Fruit fly (Drosophila melanogaster) whole organism, prepupa: Measurements from ENCODE around the gene CG14546.
A peak's percentile ranks its signal among the peaks of the same experiment; 100 is the strongest.

Experiments used
- Blimp-1 ChIP-seq: fragments of 200-800 bp; sonication (Bioruptor generic); optimal IDR thresholded peaks from 3 replicates; lab custom pipeline; 2017; ENCODE audit warnings: missing biosample characterization, missing genetic modification characterization, mild to moderate bottlenecking, moderate library complexity, missing genetic modification reagents
- CG10631 ChIP-seq: fragments of 200-800 bp; sonication (Bioruptor generic); optimal IDR thresholded peaks from 2 replicates; lab custom pipeline; 2016; ENCODE audit warnings: missing biosample characterization, missing genetic modification characterization
- CG10669 ChIP-seq: fragments of 200-800 bp; sonication (Bioruptor generic); optimal IDR thresholded peaks from 3 replicates; lab custom pipeline; 2018; ENCODE audit warnings: missing biosample characterization, mild to moderate bottlenecking, missing genetic modification characterization, moderate library complexity
- CG11762 ChIP-seq: fragments of 200-800 bp; sonication (Bioruptor generic); optimal IDR thresholded peaks from 3 replicates; lab custom pipeline; 2016; ENCODE audit warnings: missing biosample characterization, missing genetic modification characterization; ENCODE audit not compliant: insufficient read depth
- CG15336 ChIP-seq: fragments of 200-800 bp; sonication (Bioruptor generic); IDR thresholded peaks from 2 replicates; pipeline ENCODE4 v1.3.6; 2022; ENCODE audit warnings: missing biosample characterization, missing genetic modification characterization
- CG16779 ChIP-seq: fragments of 200-800 bp; sonication (Bioruptor generic); optimal IDR thresholded peaks from 3 replicates; lab custom pipeline; 2017; ENCODE audit warnings: missing biosample characterization, mild to moderate bottlenecking, missing genetic modification characterization
- CG3032 ChIP-seq: fragments of 200-800 bp; optimal IDR thresholded peaks from 2 replicates; lab custom pipeline; 2019; ENCODE audit warnings: missing biosample characterization, mild to moderate bottlenecking, missing genetic modification characterization, moderate library complexity
- CG32006 ChIP-seq: fragments of 200-800 bp; sonication (Bioruptor generic); optimal IDR thresholded peaks from 3 replicates; lab custom pipeline; 2017; ENCODE audit warnings: missing biosample characterization, mild to moderate bottlenecking, missing genetic modification characterization
- CG34406 ChIP-seq: fragments of 200-800 bp; sonication (Bioruptor generic); optimal IDR thresholded peaks from 3 replicates; lab custom pipeline; 2016; ENCODE audit warnings: missing biosample characterization, missing genetic modification characterization
- CG3919 ChIP-seq: fragments of 200-800 bp; sonication (Bioruptor generic); optimal IDR thresholded peaks from 3 replicates; lab custom pipeline; 2016; ENCODE audit warnings: missing biosample characterization, missing genetic modification characterization
- CG6163 ChIP-seq: fragments of 200-800 bp; sonication (Bioruptor generic); IDR thresholded peaks from 3 replicates; pipeline ENCODE4 v1.3.6; 2022; ENCODE audit warnings: missing biosample characterization, missing genetic modification characterization
- CG6792 ChIP-seq: fragments of 200-800 bp; sonication (Bioruptor generic); optimal IDR thresholded peaks from 3 replicates; lab custom pipeline; 2016; ENCODE audit warnings: missing biosample characterization, missing genetic modification characterization
- CG6854 ChIP-seq: fragments of 200-800 bp; sonication (Bioruptor generic); optimal IDR thresholded peaks from 2 replicates; lab custom pipeline; 2017; ENCODE audit warnings: missing biosample characterization, mild to moderate bottlenecking, missing genetic modification characterization
- CG7368 ChIP-seq: fragments of 200-800 bp; sonication (Bioruptor generic); optimal IDR thresholded peaks from 3 replicates; lab custom pipeline; 2016; ENCODE audit warnings: missing biosample characterization, missing genetic modification characterization
- CG8319 ChIP-seq: fragments of 200-800 bp; sonication (Bioruptor generic); optimal IDR thresholded peaks from 3 replicates; lab custom pipeline; 2016; ENCODE audit warnings: missing biosample characterization, missing genetic modification characterization
- CG8632 ChIP-seq: fragments of 200-800 bp; sonication (Bioruptor generic); optimal IDR thresholded peaks from 3 replicates; lab custom pipeline; 2016; ENCODE audit warnings: missing biosample characterization, missing genetic modification characterization
- CG9139 ChIP-seq: fragments of 200-800 bp; sonication (Bioruptor generic); optimal IDR thresholded peaks from 3 replicates; lab custom pipeline; 2017; ENCODE audit warnings: missing biosample characterization, mild to moderate bottlenecking, missing genetic modification characterization
- Eip75B ChIP-seq: fragments of 200-800 bp; sonication (Bioruptor generic); optimal IDR thresholded peaks from 3 replicates; lab custom pipeline; 2016; ENCODE audit warnings: missing biosample characterization, missing genetic modification characterization
- Eip78C ChIP-seq: fragments of 200-800 bp; sonication (Bioruptor generic); peaks from one replicate; lab custom pipeline; 2016; ENCODE audit warnings: missing biosample characterization, missing genetic modification characterization
- Eip93F ChIP-seq: fragments of 200-800 bp; sonication (Bioruptor generic); optimal IDR thresholded peaks from 2 replicates; lab custom pipeline; 2016; ENCODE audit warnings: missing biosample characterization, mild to moderate bottlenecking, missing genetic modification characterization
- Ets21C ChIP-seq: fragments of 200-800 bp; sonication (Bioruptor generic); optimal IDR thresholded peaks from 3 replicates; lab custom pipeline; 2016; ENCODE audit warnings: missing biosample characterization, missing genetic modification characterization
- Ets96B ChIP-seq: fragments of 200-800 bp; optimal IDR thresholded peaks from 2 replicates; lab custom pipeline; 2019; ENCODE audit warnings: missing biosample characterization, mild to moderate bottlenecking, missing genetic modification characterization, moderate library complexity
- Gug ChIP-seq: fragments of 200-800 bp; sonication (Bioruptor generic); IDR thresholded peaks from 2 replicates; pipeline ENCODE4 v1.3.6; 2022; ENCODE audit warnings: missing biosample characterization, missing genetic modification characterization
- Hr38 ChIP-seq: sonication (Bioruptor generic); optimal IDR thresholded peaks from 2 replicates; lab custom pipeline; 2016; ENCODE audit warnings: missing biosample characterization, missing genetic modification characterization
- Hr39 ChIP-seq: fragments of 200-800 bp; sonication (Bioruptor generic); optimal IDR thresholded peaks from 2 replicates; lab custom pipeline; 2016; ENCODE audit warnings: missing biosample characterization, missing genetic modification characterization
- Hr4 ChIP-seq: fragments of 200-800 bp; sonication (Bioruptor generic); optimal IDR thresholded peaks from 3 replicates; lab custom pipeline; 2016; ENCODE audit warnings: missing biosample characterization, missing genetic modification characterization
- Lpt ChIP-seq: fragments of 200-800 bp; sonication (Bioruptor generic); optimal IDR thresholded peaks from 3 replicates; lab custom pipeline; 2016; ENCODE audit warnings: missing biosample characterization, missing genetic modification characterization
- Met ChIP-seq: fragments of 200-800 bp; sonication (Bioruptor generic); optimal IDR thresholded peaks from 3 replicates; lab custom pipeline; 2016; ENCODE audit warnings: missing biosample characterization, missing genetic modification characterization
- OdsH ChIP-seq: fragments of 200-800 bp; sonication (Bioruptor generic); optimal IDR thresholded peaks from 3 replicates; lab custom pipeline; 2016; ENCODE audit warnings: missing biosample characterization, missing genetic modification characterization
- Smox ChIP-seq: fragments of 200-800 bp; sonication (Bioruptor generic); optimal IDR thresholded peaks from 3 replicates; lab custom pipeline; 2016; ENCODE audit warnings: missing biosample characterization, missing genetic modification characterization
- Sox102F ChIP-seq: fragments of 200-800 bp; sonication (Bioruptor generic); optimal IDR thresholded peaks from 2 replicates; lab custom pipeline; 2016; ENCODE audit warnings: missing biosample characterization, mild to moderate bottlenecking, missing genetic modification characterization
- Sox14 ChIP-seq: fragments of 200-800 bp; sonication (Bioruptor generic); optimal IDR thresholded peaks from 3 replicates; lab custom pipeline; 2016; ENCODE audit warnings: missing biosample characterization, missing genetic modification characterization
- Sox15 ChIP-seq: fragments of 200-800 bp; sonication (Bioruptor generic); optimal IDR thresholded peaks from 3 replicates; lab custom pipeline; 2016; ENCODE audit warnings: missing biosample characterization, missing genetic modification characterization
- achi ChIP-seq: fragments of 200-800 bp; sonication (Bioruptor generic); optimal IDR thresholded peaks from 3 replicates; lab custom pipeline; 2016; ENCODE audit warnings: missing biosample characterization, missing genetic modification characterization
- acj6 ChIP-seq: fragments of 200-800 bp; sonication (Bioruptor generic); optimal IDR thresholded peaks from 3 replicates; lab custom pipeline; 2016; ENCODE audit warnings: missing biosample characterization, missing genetic modification characterization
- cyc ChIP-seq: fragments of 200-800 bp; sonication (Bioruptor generic); optimal IDR thresholded peaks from 3 replicates; lab custom pipeline; 2016; ENCODE audit warnings: missing biosample characterization, missing genetic modification characterization
- dsx ChIP-seq: fragments of 200-800 bp; optimal IDR thresholded peaks from 3 replicates; lab custom pipeline; 2019; ENCODE audit warnings: missing biosample characterization, mild to moderate bottlenecking, missing genetic modification characterization, moderate library complexity; ENCODE audit not compliant: poor library complexity, severe bottlenecking
- esn ChIP-seq: fragments of 200-800 bp; sonication (Bioruptor generic); optimal IDR thresholded peaks from 2 replicates; lab custom pipeline; 2016; ENCODE audit warnings: missing biosample characterization, mild to moderate bottlenecking, missing genetic modification characterization, moderate library complexity
- fd59A ChIP-seq: fragments of 200-800 bp; sonication (Bioruptor generic); optimal IDR thresholded peaks from 2 replicates; lab custom pipeline; 2017; ENCODE audit warnings: missing biosample characterization, mild to moderate bottlenecking, missing genetic modification characterization, missing genetic modification reagents
- fd85E ChIP-seq: fragments of 200-800 bp; sonication (Bioruptor generic); optimal IDR thresholded peaks from 3 replicates; lab custom pipeline; 2016; ENCODE audit warnings: missing biosample characterization, missing genetic modification characterization
- fkh ChIP-seq: fragments of 200-800 bp; sonication (Bioruptor generic); optimal IDR thresholded peaks from 3 replicates; lab custom pipeline; 2017; ENCODE audit warnings: missing biosample characterization, mild to moderate bottlenecking, missing genetic modification characterization, moderate library complexity
- net ChIP-seq: fragments of 200-800 bp; sonication (Bioruptor generic); optimal IDR thresholded peaks from 3 replicates; lab custom pipeline; 2016; ENCODE audit warnings: missing biosample characterization, missing genetic modification characterization
- pdm3 ChIP-seq: fragments of 200-800 bp; sonication (Bioruptor generic); optimal IDR thresholded peaks from 3 replicates; lab custom pipeline; 2016; ENCODE audit warnings: missing biosample characterization, missing genetic modification characterization
- salr ChIP-seq, 2 experiments: fragments of 200-800 bp; sonication (Bioruptor generic); optimal IDR thresholded peaks; 3 replicates each; lab custom pipeline; 2016 to 2018; ENCODE audit warnings: missing biosample characterization in 2 of 2, missing genetic modification characterization in 2 of 2, mild to moderate bottlenecking in 1 of 2
- svp ChIP-seq: fragments of 200-800 bp; sonication (Bioruptor generic); peaks from one replicate; lab custom pipeline; 2016; ENCODE audit warnings: missing biosample characterization, missing genetic modification characterization
- topi ChIP-seq: fragments of 200-800 bp; sonication (Bioruptor generic); optimal IDR thresholded peaks from 3 replicates; lab custom pipeline; 2016; ENCODE audit warnings: missing biosample characterization, missing genetic modification characterization
- vri ChIP-seq: fragments of 200-800 bp; sonication (Bioruptor generic); optimal IDR thresholded peaks from 3 replicates; lab custom pipeline; 2016; ENCODE audit warnings: missing biosample characterization, mild to moderate bottlenecking, missing genetic modification characterization

The CG14546 gene

dm6 chr3R:25893272-25893671 is 29.2 kb downstream of the CG14546 start, which contains the start of gene CG5913:
Gene CG5913, plus strand, starts transcription at chr3R:25893495.
- no peak for TF ChIP-seq CG3919 (GFP tag; lab: Kevin White, UChicago)
- no peak for TF ChIP-seq Eip93F (GFP tag; lab: Kevin White, UChicago)
- TF ChIP-seq CG7368 (GFP tag; lab: Kevin White, UChicago): no peak
- TF ChIP-seq CG11762: no peak
- TF ChIP-seq Sox102F: no peak
- TF ChIP-seq CG16779 (tag; lab: Kevin White, UChicago): no peak
- no peak for TF ChIP-seq CG8632 (GFP tag; lab: Kevin White, UChicago)
- no peak for TF ChIP-seq achi (GFP tag; lab: Kevin White, UChicago)
- no peak for TF ChIP-seq acj6 (GFP tag; lab: Kevin White, UChicago)
- TF ChIP-seq, all 60 proteins: peak for 0

- TF ChIP-seq Sox14 (GFP tag; lab: Kevin White, UChicago) (peak; percentile 9), fkh (GFP tag; lab: Kevin White, UChicago) (no peak), fd59A (GFP tag; lab: Kevin White, UChicago) (no peak), salr (GFP tag; optimal IDR thresholded peaks at IDR 0.05; lab: Kevin White, UChicago) (no peak), CG3919 (GFP tag; lab: Kevin White, UChicago) (no peak), Lpt (no peak), CG10669 (GFP tag; lab: Kevin White, UChicago) (no peak), CG3032 (tag; lab: Kevin White, UChicago) (peak; percentile 8), CG15336 (GFP tag; lab: Robert Waterston, UW) (peak; percentile 51), Blimp-1 (no peak), cyc (GFP tag; lab: Kevin White, UChicago) (no peak), pdm3 (no peak), Eip78C (peak; percentile 78), CG16779 (tag; lab: Kevin White, UChicago) (peak; percentile 51), net (no peak), esn (GFP tag; lab: Kevin White, UChicago) (peak; percentile 11), Sox15 (GFP tag; lab: Kevin White, UChicago) (no peak), achi (GFP tag; lab: Kevin White, UChicago) (no peak), CG6854 (peak; percentile 76), Smox (GFP tag; lab: Kevin White, UChicago) (no peak), CG32006 (no peak), CG11762 (no peak), CG7368 (GFP tag; lab: Kevin White, UChicago) (no peak), vri (GFP tag; lab: Kevin White, UChicago) (peak; percentile 72), topi (peak; percentile 6), Sox102F (no peak), CG9139 (peak; percentile 54), OdsH (no peak), Ets21C (no peak), Eip75B (GFP tag; lab: Kevin White, UChicago) (no peak), CG34406 (no peak), Hr39 (no peak), Gug (GFP tag; lab: Robert Waterston, UW) (no peak), Hr38 (no peak), svp (GFP tag; lab: Kevin White, UChicago) (no peak), Met (no peak), CG6163 (GFP tag; lab: Robert Waterston, UW) (no peak), fd85E (no peak), CG10631 (GFP tag; lab: Kevin White, UChicago) (no peak), Hr4 (no peak), CG8319 (no peak), dsx (GFP tag; lab: Kevin White, UChicago) (peak; percentile 56), CG8632 (GFP tag; lab: Kevin White, UChicago) (no peak), acj6 (GFP tag; lab: Kevin White, UChicago) (no peak), Ets96B (tag; lab: Kevin White, UChicago) (no peak), CG6792 (GFP tag; lab: Kevin White, UChicago) (no peak)
Measured at dm6 chr3R:25888307-25889075, 33.9 kb downstream of the CG14546 start, which contains the start of gene Lnk. Gene Lnk, plus strand, starts transcription at chr3R:25888542.
